Worm (Caenorhabditis elegans): Measurements from ENCODE around the gene srw-107.

DNA sequence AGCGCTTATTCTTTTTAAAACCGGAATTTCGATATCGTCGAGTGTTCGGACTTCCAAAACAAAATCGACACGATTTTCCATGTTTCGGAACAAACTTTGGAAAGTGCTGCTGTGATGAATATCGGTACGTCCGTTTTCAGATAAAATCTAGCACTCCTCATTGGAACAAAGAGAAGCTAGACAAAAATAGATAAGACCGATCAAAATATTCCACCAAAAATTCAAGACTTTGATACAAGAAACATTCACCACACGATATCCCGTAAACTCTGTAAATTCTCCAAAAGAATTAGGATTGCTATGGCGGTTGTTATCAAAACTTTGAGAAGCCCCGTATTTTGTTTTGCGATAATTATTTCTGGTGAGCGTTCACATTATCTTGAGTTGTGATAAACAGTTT lies 21.8 kb upstream of the srw-107 start, which contains the start of gene C14C6.3:
- TF ChIP-seq B0310.2 (tag; optimal IDR thresholded peaks at IDR 0.05) = no peak
- no peak for TF ChIP-seq ama-1 (optimal IDR thresholded peaks at IDR 0.05)
- TF ChIP-seq flt-1 (GFP tag; IDR thresholded peaks at IDR 0.05) = no peak
- TF ChIP-seq hmbx-1 (tag; optimal IDR thresholded peaks at IDR 0.05) = no peak

All from whole organism, early embryonic.